Worm (Caenorhabditis elegans) whole organism, early embryonic: Measurements from ENCODE around the gene lin-48.

Source experiments
- ama-1 ChIP-seq: fragments of 150-350 bp; optimal IDR thresholded peaks from 2 replicates; lab custom pipeline; 2014
- flt-1 ChIP-seq: fragments of 200-800 bp; sonication (Bioruptor generic); IDR thresholded peaks from 2 replicates; pipeline ENCODE4 v1.3.6; 2022; ENCODE audit warnings: missing genetic modification characterization, missing compliant biosample characterization
- hmbx-1 ChIP-seq: sonication (generic microtip); optimal IDR thresholded peaks from 2 replicates; lab custom pipeline; 2016; ENCODE audit warnings: mild to moderate bottlenecking, missing genetic modification characterization, missing compliant biosample characterization
- hmg-4 ChIP-seq: fragments of 200-800 bp; sonication (Bioruptor generic); optimal IDR thresholded peaks from 2 replicates; lab custom pipeline; 2018; ENCODE audit warnings: mild to moderate bottlenecking, missing genetic modification characterization, missing compliant biosample characterization
- sea-1 ChIP-seq: fragments of 200-800 bp; sonication (Bioruptor generic); conservative IDR thresholded peaks from 2 replicates; pipeline ENCODE4 v1.3.6; 2022; ENCODE audit warnings: missing genetic modification characterization, missing compliant biosample characterization
- tbx-11 ChIP-seq: fragments of 200-800 bp; sonication (Bioruptor generic); IDR thresholded peaks from 2 replicates; pipeline ENCODE4 v1.3.6; 2022; ENCODE audit warnings: missing genetic modification characterization, missing compliant biosample characterization
- tra-4 ChIP-seq: sonication (generic microtip); optimal IDR thresholded peaks from 2 replicates; lab custom pipeline; 2017; ENCODE audit warnings: missing genetic modification characterization, missing compliant biosample characterization

DNA sequence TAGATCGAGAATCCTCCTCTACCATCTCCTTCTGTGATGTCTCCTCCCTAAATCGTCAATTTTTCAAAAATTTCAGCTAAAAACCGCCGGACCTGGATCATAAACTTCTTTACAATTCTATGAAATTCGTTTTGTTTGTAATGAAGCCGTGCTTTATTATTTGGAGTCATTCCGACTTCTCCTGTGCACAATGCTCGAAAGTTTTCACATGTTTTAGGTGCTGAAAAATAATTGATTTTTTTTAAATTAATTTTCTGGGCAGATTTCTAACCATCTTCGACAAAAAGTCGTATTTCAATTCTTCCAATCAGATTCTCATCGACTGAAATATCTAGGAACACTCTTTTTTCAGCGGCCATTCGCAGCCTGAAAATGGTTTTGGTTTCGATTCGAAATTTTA lies 46.0 kb upstream of the lin-48 start, which contains the start of gene cyn-9:
- TF ChIP-seq ama-1: no peak
- no peak for TF ChIP-seq hmbx-1 (tag; lab: Kevin White, UChicago)
- no peak for TF ChIP-seq flt-1 (GFP tag; lab: Robert Waterston, UW)
- TF ChIP-seq hmg-4 (GFP tag; lab: Kevin White, UChicago): no peak
- TF ChIP-seq tra-4 (tag; lab: Kevin White, UChicago): no peak
- no peak for TF ChIP-seq sea-1 (GFP tag; lab: Robert Waterston, UW)
- TF ChIP-seq tbx-11: no peak
